Fruit fly (Drosophila melanogaster): Measurements from ENCODE around the gene CG33521.

- TF ChIP-seq psq (optimal IDR thresholded peaks at IDR 0.05) = no peak
- TF ChIP-seq EcR (GFP tag; optimal IDR thresholded peaks at IDR 0.05) = no peak
Observed at dm6 chr4:1198599-1198998, 13.0 kb downstream of the CG33521 start, which contains the start of gene Mitf.
